Worm (Caenorhabditis elegans) whole organism, L3 larva: Measurements from ENCODE around the gene cpn-2.
A peak's percentile ranks its signal among the peaks of the same experiment; 100 is the strongest.

Experiments used
- R02D3.7 ChIP-seq: fragments of 150-350 bp; optimal IDR thresholded peaks from 2 replicates; lab custom pipeline; 2014; ENCODE audit warnings: missing biosample characterization, missing genetic modification characterization
- ama-1 ChIP-seq: fragments of 150-350 bp; optimal IDR thresholded peaks from 2 replicates; lab custom pipeline; 2018
- ceh-28 ChIP-seq: fragments of 150-350 bp; optimal IDR thresholded peaks from 2 replicates; lab custom pipeline; 2014; ENCODE audit warnings: missing biosample characterization, missing genetic modification reagents, missing genetic modification characterization
- ceh-82 ChIP-seq: fragments of 150-350 bp; optimal IDR thresholded peaks from 2 replicates; lab custom pipeline; 2014; ENCODE audit warnings: missing biosample characterization, missing genetic modification characterization
- ceh-9 ChIP-seq: sonication (generic microtip); optimal IDR thresholded peaks from 2 replicates; lab custom pipeline; 2018; ENCODE audit warnings: missing biosample characterization, missing genetic modification characterization
- daf-12 ChIP-seq: fragments of 150-350 bp; optimal IDR thresholded peaks from 2 replicates; lab custom pipeline; 2014; ENCODE audit warnings: missing biosample characterization, missing genetic modification reagents, missing genetic modification characterization
- egl-27 ChIP-seq: sonication (generic microtip); optimal IDR thresholded peaks from 4 replicates; lab custom pipeline; 2017; ENCODE audit warnings: missing biosample characterization, missing genetic modification reagents, missing genetic modification characterization
- elt-1 ChIP-seq: fragments of 150-350 bp; optimal IDR thresholded peaks from 2 replicates; lab custom pipeline; 2014; ENCODE audit warnings: missing biosample characterization, missing genetic modification characterization
- elt-2 ChIP-seq: sonication (generic microtip); optimal IDR thresholded peaks from 2 replicates; lab custom pipeline; 2016; ENCODE audit warnings: missing genetic modification reagents, mild to moderate bottlenecking, missing genetic modification characterization, missing compliant biosample characterization
- elt-3 ChIP-seq, 3 experiments: fragments of 150-350 bp in 1 of 3; sonication (generic microtip) in 2 of 3; optimal IDR thresholded peaks; 2 replicates in 2 of 3; 4 replicates in 1 of 3; lab custom pipeline; 2014 to 2017; ENCODE audit warnings: missing biosample characterization in 3 of 3, missing genetic modification characterization in 3 of 3
- eor-1 ChIP-seq, 2 experiments: fragments of 150-350 bp; optimal IDR thresholded peaks; 2 replicates each; lab custom pipeline; 2014 to 2018; ENCODE audit warnings: missing biosample characterization in 2 of 2, missing genetic modification characterization in 2 of 2
- fkh-10 ChIP-seq: sonication (generic microtip); optimal IDR thresholded peaks from 2 replicates; lab custom pipeline; 2017; ENCODE audit warnings: missing biosample characterization, missing genetic modification reagents, missing genetic modification characterization
- fkh-2 ChIP-seq: fragments of 150-350 bp; optimal IDR thresholded peaks from 2 replicates; lab custom pipeline; 2014; ENCODE audit warnings: missing biosample characterization, missing genetic modification reagents, missing genetic modification characterization
- hmg-11 ChIP-seq: sonication (generic microtip); optimal IDR thresholded peaks from 2 replicates; lab custom pipeline; 2016; ENCODE audit warnings: missing genetic modification characterization, missing compliant biosample characterization
- lsy-12 ChIP-seq: sonication (generic microtip); optimal IDR thresholded peaks from 2 replicates; lab custom pipeline; 2016; ENCODE audit warnings: mild to moderate bottlenecking, missing genetic modification characterization, missing compliant biosample characterization
- mdl-1 ChIP-seq: fragments of 150-350 bp; optimal IDR thresholded peaks from 2 replicates; lab custom pipeline; 2014; ENCODE audit warnings: missing biosample characterization, missing genetic modification characterization
- nfya-1 ChIP-seq: sonication (generic microtip); optimal IDR thresholded peaks from 2 replicates; lab custom pipeline; 2017; ENCODE audit warnings: missing genetic modification characterization, mild to moderate bottlenecking, missing compliant biosample characterization, antibody characterized with exemption, moderate library complexity; ENCODE audit not compliant: insufficient read depth
- nhr-11 ChIP-seq: fragments of 150-350 bp; optimal IDR thresholded peaks from 2 replicates; lab custom pipeline; 2014; ENCODE audit warnings: missing biosample characterization, missing genetic modification characterization
- nhr-12 ChIP-seq: fragments of 150-350 bp; optimal IDR thresholded peaks from 2 replicates; lab custom pipeline; 2014; ENCODE audit warnings: missing biosample characterization, missing genetic modification characterization
- nhr-23 ChIP-seq: fragments of 150-350 bp; optimal IDR thresholded peaks from 2 replicates; lab custom pipeline; 2014; ENCODE audit warnings: missing biosample characterization, missing genetic modification reagents, missing genetic modification characterization
- nhr-237 ChIP-seq: fragments of 150-350 bp; optimal IDR thresholded peaks from 2 replicates; lab custom pipeline; 2014; ENCODE audit warnings: missing biosample characterization, missing genetic modification characterization
- nhr-28 ChIP-seq: fragments of 150-350 bp; optimal IDR thresholded peaks from 2 replicates; lab custom pipeline; 2014; ENCODE audit warnings: missing biosample characterization, missing genetic modification characterization
- nhr-67 ChIP-seq: fragments of 150-350 bp; optimal IDR thresholded peaks from 2 replicates; lab custom pipeline; 2014; ENCODE audit warnings: missing biosample characterization, missing genetic modification characterization
- nhr-76 ChIP-seq: fragments of 150-350 bp; sonication (generic microtip); optimal IDR thresholded peaks from 5 replicates; lab custom pipeline; 2014; ENCODE audit warnings: missing biosample characterization, missing genetic modification characterization
- pha-4 ChIP-seq: fragments of 150-350 bp; optimal IDR thresholded peaks from 2 replicates; lab custom pipeline; 2014; ENCODE audit warnings: missing biosample characterization, missing genetic modification reagents, missing genetic modification characterization
- pqm-1 ChIP-seq: fragments of 150-350 bp; optimal IDR thresholded peaks from 2 replicates; lab custom pipeline; 2017; ENCODE audit warnings: missing biosample characterization, missing genetic modification characterization, inconsistent platforms
- tbx-2 ChIP-seq: sonication (generic microtip); optimal IDR thresholded peaks from 2 replicates; lab custom pipeline; 2016; ENCODE audit warnings: mild to moderate bottlenecking, missing genetic modification characterization, missing compliant biosample characterization
- unc-39 ChIP-seq: sonication (generic microtip); optimal IDR thresholded peaks from 4 replicates; lab custom pipeline; 2017; ENCODE audit warnings: missing biosample characterization, missing genetic modification characterization
- zag-1 ChIP-seq: fragments of 150-350 bp; optimal IDR thresholded peaks from 2 replicates; lab custom pipeline; 2014; ENCODE audit warnings: missing biosample characterization, missing genetic modification characterization
- ztf-11 ChIP-seq: fragments of 150-350 bp; optimal IDR thresholded peaks from 2 replicates; lab custom pipeline; 2014; ENCODE audit warnings: missing biosample characterization, missing genetic modification characterization

The cpn-2 gene

DNA sequence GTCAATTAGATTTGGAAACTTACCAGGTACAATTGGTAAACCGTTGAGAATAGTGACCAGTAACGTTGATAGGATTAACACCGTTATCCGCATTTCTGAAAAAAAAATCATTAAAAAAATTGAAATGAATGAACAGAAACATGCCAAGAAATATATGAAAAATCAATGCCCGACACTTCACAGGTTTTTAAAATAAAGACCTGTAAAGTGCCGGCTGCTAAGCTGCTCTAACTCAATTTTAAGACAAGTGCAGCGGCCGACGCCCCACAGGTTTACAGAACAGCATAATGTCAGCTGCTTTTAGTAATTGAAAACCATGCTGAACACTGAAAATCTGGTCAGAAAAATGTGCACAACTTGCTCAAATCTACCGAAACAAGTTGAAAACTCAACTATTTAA is 5.2 kb upstream of the cpn-2 start, which contains the start of gene cbn-1:
Gene cbn-1, minus strand, starts transcription at position 101 of the 400 bp plus-strand sequence.
- no peak for TF ChIP-seq nhr-23 (tag; lab: Kevin White, UChicago)
- no peak for TF ChIP-seq nhr-67 (tag; lab: Kevin White, UChicago)
- TF ChIP-seq nhr-11 (tag; lab: Kevin White, UChicago) = no peak
- TF ChIP-seq elt-3 (tag; optimal IDR thresholded peaks at IDR 0.05; lab: Kevin White, UChicago) = no peak
- TF ChIP-seq unc-39 (tag; lab: Kevin White, UChicago) = no peak
- no peak for TF ChIP-seq fkh-10 (GFP tag; lab: Kevin White, UChicago)
- no peak for TF ChIP-seq pqm-1
- no peak for TF ChIP-seq ceh-9 (tag; lab: Kevin White, UChicago)
- no peak for TF ChIP-seq nhr-76
- no peak for TF ChIP-seq eor-1 (tag; optimal IDR thresholded peaks at IDR 0.05; lab: Kevin White, UChicago)
- TF ChIP-seq ceh-28 (tag; lab: Kevin White, UChicago) = no peak
- TF ChIP-seq nfya-1 (tag; lab: Kevin White, UChicago) = no peak
- no peak for TF ChIP-seq nhr-12 (tag; lab: Kevin White, UChicago)
- no peak for TF ChIP-seq ceh-82
- TF ChIP-seq ztf-11 (tag; lab: Kevin White, UChicago) = no peak
- no peak for TF ChIP-seq nhr-237 (tag; lab: Kevin White, UChicago)
- no peak for TF ChIP-seq ama-1
- TF ChIP-seq, all 47 proteins: peak for 0

ce11 chrII:333853-334449 is 3.6 kb upstream of the cpn-2 start:
- no peak for TF ChIP-seq fkh-2 (tag; lab: Kevin White, UChicago)
- TF ChIP-seq pha-4 = no peak
- no peak for TF ChIP-seq tbx-2 (tag; lab: Kevin White, UChicago)
- TF ChIP-seq elt-2 (tag; lab: Kevin White, UChicago) = peak; percentile 34
- TF ChIP-seq ztf-11 (tag; lab: Kevin White, UChicago) = no peak
- TF ChIP-seq nhr-23 (tag; lab: Kevin White, UChicago) = peak; percentile 15
- no peak for TF ChIP-seq zag-1 (tag; lab: Kevin White, UChicago)
- no peak for TF ChIP-seq lsy-12 (tag; lab: Kevin White, UChicago)
- TF ChIP-seq nhr-76 = no peak

- TF ChIP-seq elt-1 (tag; lab: Kevin White, UChicago) (no peak), eor-1 (tag; optimal IDR thresholded peaks at IDR 0.05; lab: Kevin White, UChicago) (no peak), nfya-1 (tag; lab: Kevin White, UChicago) (no peak), nhr-237 (tag; lab: Kevin White, UChicago) (no peak), fkh-2 (tag; lab: Kevin White, UChicago) (no peak), nhr-23 (tag; lab: Kevin White, UChicago) (no peak), ztf-11 (tag; lab: Kevin White, UChicago) (no peak), R02D3.7 (tag; lab: Kevin White, UChicago) (no peak), hmg-11 (tag; lab: Kevin White, UChicago) (no peak), nhr-67 (tag; lab: Kevin White, UChicago) (no peak), pha-4 (no peak), lsy-12 (tag; lab: Kevin White, UChicago) (no peak), nhr-28 (no peak), daf-12 (tag; lab: Kevin White, UChicago) (no peak)
These were observed 2.8 kb upstream of the cpn-2 start for ce11 chrII:334828-335227.

- TF ChIP-seq nhr-23 (tag; lab: Kevin White, UChicago) (no peak), fkh-2 (tag; lab: Kevin White, UChicago) (no peak), pqm-1 (no peak)
These were observed 2.6 kb downstream of the cpn-2 start, which contains the start of gene clc-31 for ce11 chrII:340224-340623. clc-31 (plus strand) TSS chrII:340524.

DNA sequence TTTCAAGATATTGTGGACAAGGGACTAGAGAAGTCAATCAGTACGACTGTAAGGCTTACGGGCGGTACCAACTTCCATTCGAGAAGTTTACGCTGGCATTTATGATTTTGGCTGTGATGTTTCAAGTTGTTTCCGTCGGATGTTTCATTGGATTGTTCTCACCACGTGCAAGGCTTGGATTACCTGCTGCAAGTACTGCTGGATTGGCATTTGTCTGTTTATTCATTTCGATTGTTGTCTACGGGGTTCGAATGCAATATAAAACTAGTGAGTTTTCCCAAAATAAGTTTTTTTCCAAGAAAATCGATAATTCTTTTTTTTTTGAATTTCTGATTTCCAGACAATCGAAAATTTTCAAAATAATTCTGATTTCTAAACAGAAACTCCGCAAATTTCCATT is 3.1 kb downstream of the cpn-2 start:
- no peak for TF ChIP-seq daf-12 (tag; lab: Kevin White, UChicago)
- TF ChIP-seq fkh-2 (tag; lab: Kevin White, UChicago) = no peak
- TF ChIP-seq mdl-1 (tag; lab: Kevin White, UChicago) = no peak
- no peak for TF ChIP-seq zag-1 (tag; lab: Kevin White, UChicago)
- no peak for TF ChIP-seq nfya-1 (tag; lab: Kevin White, UChicago)
- no peak for TF ChIP-seq tbx-2 (tag; lab: Kevin White, UChicago)
- no peak for TF ChIP-seq fkh-10 (GFP tag; lab: Kevin White, UChicago)
- no peak for TF ChIP-seq lsy-12 (tag; lab: Kevin White, UChicago)
- TF ChIP-seq egl-27 (tag; lab: Kevin White, UChicago) = no peak
- TF ChIP-seq eor-1 (tag; optimal IDR thresholded peaks at IDR 0.05; lab: Kevin White, UChicago) = no peak
- TF ChIP-seq pha-4 = no peak
- no peak for TF ChIP-seq nhr-237 (tag; lab: Kevin White, UChicago)
